Worm (Caenorhabditis elegans): ENCODE data around the gene srx-90.
A peak's percentile ranks its signal among the peaks of the same experiment; 100 is the strongest.

srx-90 gene

ce11 chrV:11572803-11573490 is 8.0 kb upstream of the srx-90 start, which contains the start of the genes H12C20.7 and nhr-68 (continued):
- TF ChIP-seq ztf-11 (tag; optimal IDR thresholded peaks at IDR 0.05) (no peak), vab-7 (GFP tag; IDR thresholded peaks at IDR 0.05) (no peak), spr-1 (tag; optimal IDR thresholded peaks at IDR 0.05) (peak; percentile 86), gei-8 (GFP tag; optimal IDR thresholded peaks at IDR 0.05) (peak; percentile 98), nhr-41 (GFP tag; IDR thresholded peaks at IDR 0.05) (peak; percentile 86), nhr-102 (tag; optimal IDR thresholded peaks at IDR 0.05) (peak; percentile 97), ztf-7 (tag; optimal IDR thresholded peaks at IDR 0.05) (peak; percentile 72), duxl-1 (tag; optimal IDR thresholded peaks at IDR 0.05; ENCODE audit: poor library complexity) (peak; percentile 90), nhr-28 (tag; optimal IDR thresholded peaks at IDR 0.05) (peak; percentile 97), F37D6.2 (tag; optimal IDR thresholded peaks at IDR 0.05) (no peak), spr-3 (GFP tag; optimal IDR thresholded peaks at IDR 0.05) (no peak), ces-1 (GFP tag; optimal IDR thresholded peaks at IDR 0.05) (no peak), dmd-6 (GFP tag; IDR thresholded peaks at IDR 0.05) (peak; percentile 100), madf-5 (GFP tag; IDR thresholded peaks at IDR 0.05) (no peak), hlh-11 (tag; optimal IDR thresholded peaks at IDR 0.05) (peak; percentile 99), T26A8.4 (GFP tag; IDR thresholded peaks at IDR 0.05) (peak; percentile 89), ZK546.5 (tag; optimal IDR thresholded peaks at IDR 0.05) (no peak), dve-1 (tag; optimal IDR thresholded peaks at IDR 0.05; ENCODE audit: insufficient read depth) (peak; percentile 99), zag-1 (tag; optimal IDR thresholded peaks at IDR 0.05) (no peak), tra-1 (GFP tag; IDR thresholded peaks at IDR 0.05) (peak; percentile 98), ceh-82 (tag; optimal IDR thresholded peaks at IDR 0.05) (no peak), nhr-48 (tag; optimal IDR thresholded peaks at IDR 0.05) (peak; percentile 99), dpl-1 (GFP tag; optimal IDR thresholded peaks at IDR 0.05) (peak; percentile 65), nhr-25 (tag; optimal IDR thresholded peaks at IDR 0.05; ENCODE audit: borderline replicate concordance, insufficient read depth) (peak; percentile 55), mes-2 (tag; optimal IDR thresholded peaks at IDR 0.05; ENCODE audit: poor library complexity, severe bottlenecking) (no peak), pha-4 (GFP tag; IDR thresholded peaks at IDR 0.05) (peak; percentile 73), pha-4 (tag; optimal IDR thresholded peaks at IDR 0.05) (no peak), F44E2.7 (GFP tag; IDR thresholded peaks at IDR 0.05) (no peak), lim-7 (GFP tag; IDR thresholded peaks at IDR 0.05) (no peak), lin-39 (tag; optimal IDR thresholded peaks at IDR 0.05) (no peak), attf-4 (tag; optimal IDR thresholded peaks at IDR 0.05) (no peak), F10B5.3 (tag; optimal IDR thresholded peaks at IDR 0.05) (no peak), unc-39 (tag; optimal IDR thresholded peaks at IDR 0.05) (no peak), ctbp-1 (GFP tag; IDR thresholded peaks at IDR 0.05) (peak; percentile 70), egl-43 (GFP tag; IDR thresholded peaks at IDR 0.05) (no peak), Y75B8A.6 (GFP tag; IDR thresholded peaks at IDR 0.05) (0 out of 2 replicates have a peak, but pooled peaks have one; percentile 42), sdz-12 (GFP tag; optimal IDR thresholded peaks at IDR 0.05) (no peak), lir-3 (tag; optimal IDR thresholded peaks at IDR 0.05) (no peak), set-16 (GFP tag; IDR thresholded peaks at IDR 0.05) (no peak), mxl-2 (GFP tag; conservative IDR thresholded peaks at IDR 0.05) (peak; percentile 75), nhr-76 (tag; optimal IDR thresholded peaks at IDR 0.05) (peak; percentile 42), lin-1 (GFP tag; IDR thresholded peaks at IDR 0.05) (peak; percentile 96), ceh-44 (GFP tag; IDR thresholded peaks at IDR 0.05) (no peak), cey-2 (tag; optimal IDR thresholded peaks at IDR 0.05; ENCODE audit: borderline replicate concordance, insufficient read depth) (peak; percentile 96), madf-9 (GFP tag; conservative IDR thresholded peaks at IDR 0.05) (peak; percentile 56; the same call in 1 of the 2 replicates), mxl-3 (GFP tag; optimal IDR thresholded peaks at IDR 0.05) (peak; percentile 100), D1046.2 (GFP tag; IDR thresholded peaks at IDR 0.05) (peak; percentile 44; the same call in 1 of the 2 replicates), skn-1 (tag; optimal IDR thresholded peaks at IDR 0.05) (no peak), Y5F2A.4 (GFP tag; optimal IDR thresholded peaks at IDR 0.05) (no peak), fkh-10 (GFP tag; optimal IDR thresholded peaks at IDR 0.05) (no peak)
